Fruit fly (Drosophila melanogaster): ENCODE data around the gene GluRIIC.

The GluRIIC gene

dm6 chr2L:892461-892860 lies 21.4 kb upstream of the GluRIIC start (continued):
- TF ChIP-seq crol (GFP tag; IDR thresholded peaks at IDR 0.05) (no peak), chif (GFP tag; optimal IDR thresholded peaks at IDR 0.05) (peak in 1 of 2 experiments; percentile 3), Eip74EF (GFP tag; optimal IDR thresholded peaks at IDR 0.05) (no peak), Pdp1 (GFP tag; optimal IDR thresholded peaks at IDR 0.05) (peak in 1 of 2 experiments; percentile 3), so (GFP tag; IDR thresholded peaks at IDR 0.05) (no peak), H2.0 (GFP tag; IDR thresholded peaks at IDR 0.05) (no peak), ham (GFP tag; IDR thresholded peaks at IDR 0.05) (no peak), Hr78 (GFP tag; optimal IDR thresholded peaks at IDR 0.05) (no peak), CG17829 (tag; optimal IDR thresholded peaks at IDR 0.05) (peak; percentile 22), Dek (tag; optimal IDR thresholded peaks at IDR 0.05) (peak; percentile 36), lola (GFP tag; optimal IDR thresholded peaks at IDR 0.05) (no peak), CG6683 (GFP tag; optimal IDR thresholded peaks at IDR 0.05) (no peak), cas (GFP tag; IDR thresholded peaks at IDR 0.05) (no peak), phol (tag; optimal IDR thresholded peaks at IDR 0.05) (peak; percentile 30), ara (GFP tag; IDR thresholded peaks at IDR 0.05) (no peak), zen2 (GFP tag; IDR thresholded peaks at IDR 0.05; ENCODE audit: partially characterized antibody) (no peak), dm (GFP tag; optimal IDR thresholded peaks at IDR 0.05) (no peak), Side (GFP tag; optimal IDR thresholded peaks at IDR 0.05) (no peak), Max (GFP tag; optimal IDR thresholded peaks at IDR 0.05) (no peak), zfh1 (GFP tag; IDR thresholded peaks at IDR 0.05) (no peak), lab (GFP tag; optimal IDR thresholded peaks at IDR 0.05) (peak; percentile 79), CG32532 (GFP tag; IDR thresholded peaks at IDR 0.05) (no peak), C15 (GFP tag; IDR thresholded peaks at IDR 0.05) (no peak), kay (GFP tag; optimal IDR thresholded peaks at IDR 0.05) (no peak), Oaz (GFP tag; IDR thresholded peaks at IDR 0.05) (no peak), CG10565 (GFP tag; optimal IDR thresholded peaks at IDR 0.05) (no peak), en (GFP tag; optimal IDR thresholded peaks at IDR 0.05) (no peak), jumu (GFP tag; optimal IDR thresholded peaks at IDR 0.05) (no peak), Awh (GFP tag; IDR thresholded peaks at IDR 0.05) (no peak), unpg (GFP tag; optimal IDR thresholded peaks at IDR 0.05) (peak; percentile 41), Dip3 (GFP tag; optimal IDR thresholded peaks at IDR 0.05) (no peak), CG31224 (GFP tag; IDR thresholded peaks at IDR 0.05) (no peak), Jarid2 (GFP tag; optimal IDR thresholded peaks at IDR 0.05) (no peak), Trl (optimal IDR thresholded peaks at IDR 0.05) (no peak), Trl (GFP tag; optimal IDR thresholded peaks at IDR 0.05) (no peak), stwl (tag; optimal IDR thresholded peaks at IDR 0.05) (peak; percentile 92), lilli (GFP tag; optimal IDR thresholded peaks at IDR 0.05) (peak; percentile 26), CG8281 (tag; optimal IDR thresholded peaks at IDR 0.05) (no peak), Stat92E (GFP tag; optimal IDR thresholded peaks at IDR 0.05) (no peak), Dref (GFP tag; IDR thresholded peaks at IDR 0.05) (no peak), CG42726 (GFP tag; IDR thresholded peaks at IDR 0.05; ENCODE audit: partially characterized antibody) (no peak), BEAF-32 (GFP tag; optimal IDR thresholded peaks at IDR 0.05) (no peak), CG4854 (GFP tag; optimal IDR thresholded peaks at IDR 0.05) (no peak), CG13424 (tag; optimal IDR thresholded peaks at IDR 0.05) (peak; percentile 44), B-H1 (GFP tag; IDR thresholded peaks at IDR 0.05) (peak; percentile 24; the same call in 1 of the 3 replicates), nau (GFP tag; optimal IDR thresholded peaks at IDR 0.05) (no peak), grau (tag; optimal IDR thresholded peaks at IDR 0.05) (peak; percentile 41), dati (GFP tag; IDR thresholded peaks at IDR 0.05) (no peak), HLH54F (GFP tag; optimal IDR thresholded peaks at IDR 0.05) (no peak), dan (GFP tag; IDR thresholded peaks at IDR 0.05) (no peak), CG2712 (tag; optimal IDR thresholded peaks at IDR 0.05) (peak; percentile 21)
